Fruit fly (Drosophila melanogaster): ENCODE results near the gene CG18749.

Gene CG18749

DNA sequence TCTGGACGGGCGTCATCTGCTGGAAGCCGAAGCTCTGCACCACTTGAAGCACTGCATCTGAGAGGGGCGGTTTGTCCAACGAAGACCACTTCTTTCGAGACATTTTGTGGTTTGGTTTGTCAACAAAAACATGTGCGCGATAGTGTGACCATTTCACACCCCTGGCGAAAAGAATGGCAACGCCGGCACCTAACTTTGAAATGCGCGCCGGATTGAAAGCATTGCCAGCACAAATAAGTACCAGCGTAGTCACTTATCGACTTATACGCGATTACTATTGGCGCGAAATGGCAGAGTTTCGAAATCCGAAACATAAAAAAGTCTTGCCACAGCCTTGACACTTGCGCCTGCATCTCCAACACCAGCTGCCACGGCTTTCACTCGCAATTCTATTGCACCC, 25.9 kb downstream of the CG18749 start, which contains the start of gene CG9630:
CG9630 (minus strand) TSS at position 157 of the 400 bp plus-strand sequence.
- TF ChIP-seq CG7101 (tag; optimal IDR thresholded peaks at IDR 0.05): peak; percentile 4
- TF ChIP-seq bab1 (GFP tag; optimal IDR thresholded peaks at IDR 0.05): peak; percentile 56
- TF ChIP-seq Clk (GFP tag; optimal IDR thresholded peaks at IDR 0.05): no peak
- no peak for TF ChIP-seq cnc (optimal IDR thresholded peaks at IDR 0.05)
- peak; percentile 100 for TF ChIP-seq Mnt (GFP tag; optimal IDR thresholded peaks at IDR 0.05)

DNA sequence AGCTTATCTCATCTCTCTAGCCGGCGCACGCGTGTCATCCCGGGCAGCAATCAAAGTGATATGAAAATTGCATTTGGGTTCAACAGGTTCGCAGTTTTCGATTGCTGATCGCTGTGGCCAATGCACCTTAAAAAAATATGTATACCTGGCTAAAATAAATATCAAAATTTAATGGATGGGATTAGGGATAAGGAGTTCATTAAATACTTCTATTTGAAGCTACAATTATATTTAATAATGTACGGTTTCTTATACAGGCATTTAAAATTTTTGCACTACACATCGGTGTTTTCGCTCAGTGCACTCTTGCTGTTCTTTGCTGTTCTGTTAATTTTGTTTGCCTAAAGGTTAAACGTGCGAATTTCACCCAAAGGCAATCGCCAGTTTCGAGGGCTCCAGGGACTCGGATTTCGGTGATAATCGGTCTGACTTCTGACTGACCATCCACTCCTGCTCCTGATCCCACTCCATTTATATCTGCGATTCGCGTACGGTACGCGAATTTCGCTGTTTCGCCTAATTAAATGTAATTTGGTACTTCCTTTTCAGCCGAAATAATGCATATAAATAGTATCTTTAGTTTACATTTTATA, 28.8 kb downstream of the CG18749 start:
- TF ChIP-seq CG7101 (tag; optimal IDR thresholded peaks at IDR 0.05) (no peak), CG14711 (tag; optimal IDR thresholded peaks at IDR 0.05) (no peak), kay (GFP tag; ENCODE audit: borderline replicate concordance) (no peak), CG5204 (GFP tag; optimal IDR thresholded peaks at IDR 0.05) (no peak), Crg-1 (GFP tag; optimal IDR thresholded peaks at IDR 0.05) (no peak), tj (GFP tag; optimal IDR thresholded peaks at IDR 0.05) (no peak), pad (GFP tag; optimal IDR thresholded peaks at IDR 0.05) (no peak), Hr96 (GFP tag; optimal IDR thresholded peaks at IDR 0.05) (no peak), CG11617 (GFP tag; optimal IDR thresholded peaks at IDR 0.05) (no peak), cnc (optimal IDR thresholded peaks at IDR 0.05) (no peak), toe (GFP tag; optimal IDR thresholded peaks at IDR 0.05) (no peak), bab1 (GFP tag; optimal IDR thresholded peaks at IDR 0.05) (no peak)

DNA sequence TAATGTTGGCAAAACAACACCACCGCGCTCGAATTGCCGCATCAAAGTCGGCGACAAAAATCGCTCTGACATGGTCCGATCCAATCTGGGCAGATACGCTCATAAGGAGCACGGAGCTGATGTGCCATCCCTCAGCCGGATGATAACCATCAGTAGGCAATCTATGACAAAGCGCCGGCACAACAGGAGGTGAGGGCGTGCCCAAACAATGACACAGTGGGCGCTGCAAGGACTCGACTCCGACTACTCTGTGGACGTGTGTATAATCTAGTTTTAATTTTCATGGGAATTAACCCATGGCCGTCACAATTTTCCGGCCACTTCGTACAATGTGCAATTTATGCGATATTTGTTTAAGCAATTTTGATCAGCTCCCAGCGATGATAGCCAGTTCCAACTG, 31.2 kb downstream of the CG18749 start:
- TF ChIP-seq toe (GFP tag; optimal IDR thresholded peaks at IDR 0.05): no peak
- TF ChIP-seq CG33017 (tag; optimal IDR thresholded peaks at IDR 0.05): no peak
- TF ChIP-seq CG7101 (tag; optimal IDR thresholded peaks at IDR 0.05): no peak
- TF ChIP-seq cnc (optimal IDR thresholded peaks at IDR 0.05): no peak
- no peak for TF ChIP-seq pad (GFP tag; optimal IDR thresholded peaks at IDR 0.05)

DNA sequence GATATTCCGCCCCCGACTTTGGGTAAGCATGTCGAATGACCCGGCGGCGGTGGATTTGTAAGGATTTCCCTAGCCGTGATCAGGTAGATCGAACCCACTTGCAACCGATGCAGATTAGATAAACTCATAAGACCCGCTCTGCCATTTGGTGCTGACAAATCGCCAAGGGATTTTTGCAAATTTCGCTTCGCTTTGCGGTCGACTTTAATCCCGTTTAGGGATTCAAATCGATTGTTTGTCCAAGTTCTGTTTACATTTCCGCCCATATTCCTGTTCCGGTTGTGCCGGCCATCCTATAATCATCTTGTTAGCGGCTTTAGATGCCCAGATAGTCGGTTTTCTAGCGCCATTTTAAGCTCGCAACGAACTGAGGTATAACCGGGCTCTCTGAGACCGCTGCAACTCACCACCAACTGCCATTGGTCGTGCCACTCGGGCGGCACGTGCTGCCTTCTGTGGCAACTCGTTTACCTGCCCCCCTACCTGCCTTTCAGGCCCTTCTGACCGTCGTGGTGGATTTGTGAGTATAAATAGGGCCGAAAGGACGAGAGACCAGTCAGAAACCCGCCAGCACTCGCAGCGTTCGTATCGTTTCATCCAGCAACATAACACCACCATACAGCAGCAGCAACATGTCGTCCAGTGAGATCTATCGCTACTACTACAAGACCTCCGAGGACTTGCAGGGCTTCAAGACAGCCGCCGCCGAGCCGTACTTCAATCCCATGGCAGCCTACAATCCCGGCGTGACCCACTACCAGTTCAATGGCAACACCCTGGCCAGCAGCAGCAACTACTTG, 33.8 kb downstream of the CG18749 start, which contains the start of gene ato:
ato (plus strand) TSS at position 559 of the 800 bp plus-strand sequence.
- TF ChIP-seq CG12768 (GFP tag; optimal IDR thresholded peaks at IDR 0.05) (no peak), CG7045 (GFP tag; optimal IDR thresholded peaks at IDR 0.05) (no peak), pad (GFP tag; optimal IDR thresholded peaks at IDR 0.05) (no peak), Mnt (GFP tag; optimal IDR thresholded peaks at IDR 0.05) (no peak), Clk (GFP tag; optimal IDR thresholded peaks at IDR 0.05) (no peak), cnc (optimal IDR thresholded peaks at IDR 0.05) (no peak)

DNA sequence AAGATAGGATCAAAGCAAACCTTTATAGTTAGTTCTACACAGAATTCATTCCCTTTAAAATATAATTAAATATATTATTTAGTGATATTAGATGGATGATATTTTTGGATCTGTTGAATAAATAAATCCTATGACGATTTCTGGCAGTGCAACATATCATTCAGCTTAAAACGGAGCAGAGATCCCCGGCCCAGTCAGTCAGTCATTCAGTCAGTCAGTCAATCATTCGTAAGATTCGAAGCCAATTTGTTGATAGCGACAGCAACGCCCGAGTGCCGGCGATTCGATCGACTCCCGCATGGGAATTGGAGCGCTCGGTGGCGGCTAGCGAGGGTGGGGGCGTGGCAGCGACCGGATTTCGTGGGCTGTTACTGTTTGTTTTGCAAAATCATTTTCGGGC, 36.1 kb downstream of the CG18749 start:
- TF ChIP-seq cic (GFP tag; optimal IDR thresholded peaks at IDR 0.05) (no peak), CG1620 (GFP tag; optimal IDR thresholded peaks at IDR 0.05) (no peak), pad (GFP tag; optimal IDR thresholded peaks at IDR 0.05) (no peak), toe (GFP tag; optimal IDR thresholded peaks at IDR 0.05) (no peak), CG11617 (GFP tag; optimal IDR thresholded peaks at IDR 0.05) (no peak), Crg-1 (GFP tag; optimal IDR thresholded peaks at IDR 0.05) (no peak), CG12768 (GFP tag; optimal IDR thresholded peaks at IDR 0.05) (no peak), Hr96 (GFP tag; optimal IDR thresholded peaks at IDR 0.05) (no peak), cnc (optimal IDR thresholded peaks at IDR 0.05) (no peak), CG33017 (tag; optimal IDR thresholded peaks at IDR 0.05) (no peak), Clk (GFP tag; optimal IDR thresholded peaks at IDR 0.05) (no peak), bab1 (GFP tag; optimal IDR thresholded peaks at IDR 0.05) (no peak), Mnt (GFP tag; optimal IDR thresholded peaks at IDR 0.05) (no peak), CG14711 (tag; optimal IDR thresholded peaks at IDR 0.05) (no peak), kay (GFP tag; ENCODE audit: borderline replicate concordance) (no peak), CG7101 (tag; optimal IDR thresholded peaks at IDR 0.05) (no peak), ovo (GFP tag; optimal IDR thresholded peaks at IDR 0.05) (no peak), CG5204 (GFP tag; optimal IDR thresholded peaks at IDR 0.05) (no peak)

DNA sequence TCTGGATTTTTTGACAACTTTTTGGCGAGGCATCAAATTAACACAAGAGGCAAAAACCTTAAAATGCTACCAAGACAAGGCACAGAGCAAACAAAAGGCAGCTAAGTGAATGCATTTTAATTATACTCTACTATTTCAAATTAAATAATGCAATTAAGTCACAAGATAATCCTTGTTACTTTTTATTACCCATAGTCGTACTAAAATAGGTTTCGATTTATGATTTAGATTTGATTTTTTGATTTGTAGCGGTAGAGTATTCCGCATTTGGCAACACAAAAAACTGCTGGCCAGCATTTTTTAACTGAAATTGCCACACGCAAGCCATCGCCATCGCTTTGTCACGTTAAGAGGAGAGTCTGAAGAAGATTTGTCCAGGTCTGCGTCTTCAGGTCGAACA, 38.9 kb downstream of the CG18749 start:
- TF ChIP-seq CG7045 (GFP tag; optimal IDR thresholded peaks at IDR 0.05): no peak
- TF ChIP-seq toe (GFP tag; optimal IDR thresholded peaks at IDR 0.05): no peak
- TF ChIP-seq ovo (GFP tag; optimal IDR thresholded peaks at IDR 0.05): no peak
- TF ChIP-seq cnc (optimal IDR thresholded peaks at IDR 0.05): no peak
- no peak for TF ChIP-seq CG5204 (GFP tag; optimal IDR thresholded peaks at IDR 0.05)
- no peak for TF ChIP-seq Crg-1 (GFP tag; optimal IDR thresholded peaks at IDR 0.05)
- TF ChIP-seq Clk (GFP tag; optimal IDR thresholded peaks at IDR 0.05): no peak
- no peak for TF ChIP-seq CG7101 (tag; optimal IDR thresholded peaks at IDR 0.05)
- no peak for TF ChIP-seq CG1620 (GFP tag; optimal IDR thresholded peaks at IDR 0.05)
- no peak for TF ChIP-seq bab1 (GFP tag; optimal IDR thresholded peaks at IDR 0.05)
- TF ChIP-seq pad (GFP tag; optimal IDR thresholded peaks at IDR 0.05): no peak
- no peak for TF ChIP-seq kay (GFP tag; ENCODE audit: borderline replicate concordance)
- TF ChIP-seq tj (GFP tag; optimal IDR thresholded peaks at IDR 0.05): no peak
- TF ChIP-seq Hr96 (GFP tag; optimal IDR thresholded peaks at IDR 0.05): no peak
- no peak for TF ChIP-seq CG33017 (tag; optimal IDR thresholded peaks at IDR 0.05)
- TF ChIP-seq CG12768 (GFP tag; optimal IDR thresholded peaks at IDR 0.05): no peak
- TF ChIP-seq Mnt (GFP tag; optimal IDR thresholded peaks at IDR 0.05): no peak
- TF ChIP-seq CG11617 (GFP tag; optimal IDR thresholded peaks at IDR 0.05): no peak
- TF ChIP-seq CG14711 (tag; optimal IDR thresholded peaks at IDR 0.05): no peak
- no peak for TF ChIP-seq cic (GFP tag; optimal IDR thresholded peaks at IDR 0.05)

Measured in whole organism, adult.